Worm (Caenorhabditis elegans): Measurements from ENCODE around the gene col-19.

col-19 gene

ce11 chrX:399535-399934 lies 22.0 kb upstream of the col-19 start:
- no peak for TF ChIP-seq ztf-1 (GFP tag; conservative IDR thresholded peaks at IDR 0.05)
- no peak for TF ChIP-seq blmp-1 (tag; optimal IDR thresholded peaks at IDR 0.05; ENCODE audit: insufficient read depth)
- TF ChIP-seq ama-1 (optimal IDR thresholded peaks at IDR 0.05) = no peak
- no peak for TF ChIP-seq nhr-23 (tag; optimal IDR thresholded peaks at IDR 0.05)
- TF ChIP-seq mbf-1 (tag; optimal IDR thresholded peaks at IDR 0.05) = no peak
- no peak for TF ChIP-seq sma-9 (GFP tag; optimal IDR thresholded peaks at IDR 0.05)
- no peak for TF ChIP-seq sma-9 (tag; optimal IDR thresholded peaks at IDR 0.05)
- no peak for TF ChIP-seq nhr-10 (tag; optimal IDR thresholded peaks at IDR 0.05)
- no peak for TF ChIP-seq mab-5 (tag; optimal IDR thresholded peaks at IDR 0.05)
- no peak for TF ChIP-seq ZK546.5 (tag; optimal IDR thresholded peaks at IDR 0.05)
- TF ChIP-seq mdl-1 (tag; optimal IDR thresholded peaks at IDR 0.05) = no peak
- no peak for TF ChIP-seq C34F6.9 (tag; optimal IDR thresholded peaks at IDR 0.05)
- TF ChIP-seq lin-13 (GFP tag; optimal IDR thresholded peaks at IDR 0.05) = no peak
- no peak for TF ChIP-seq ztf-4 (tag; optimal IDR thresholded peaks at IDR 0.05)
- no peak for TF ChIP-seq nhr-21 (tag; optimal IDR thresholded peaks at IDR 0.05)

ce11 chrX:402951-403350 lies 18.6 kb upstream of the col-19 start:
- TF ChIP-seq nhr-25 (tag; optimal IDR thresholded peaks at IDR 0.05) (no peak), sma-9 (GFP tag; optimal IDR thresholded peaks at IDR 0.05) (no peak), sma-9 (tag; optimal IDR thresholded peaks at IDR 0.05) (no peak), R02D3.7 (tag; optimal IDR thresholded peaks at IDR 0.05) (no peak), ama-1 (optimal IDR thresholded peaks at IDR 0.05) (no peak), mbf-1 (tag; optimal IDR thresholded peaks at IDR 0.05) (no peak), C34F6.9 (tag; optimal IDR thresholded peaks at IDR 0.05) (no peak), ceh-16 (tag; optimal IDR thresholded peaks at IDR 0.05) (no peak), lsy-2 (tag; optimal IDR thresholded peaks at IDR 0.05) (no peak), peb-1 (tag; optimal IDR thresholded peaks at IDR 0.05) (no peak), nhr-11 (tag; optimal IDR thresholded peaks at IDR 0.05) (no peak), unc-39 (tag; optimal IDR thresholded peaks at IDR 0.05) (no peak), nhr-77 (tag; optimal IDR thresholded peaks at IDR 0.05) (no peak), mab-5 (tag; optimal IDR thresholded peaks at IDR 0.05) (no peak), lin-11 (tag; optimal IDR thresholded peaks at IDR 0.05) (no peak), sma-3 (GFP tag; optimal IDR thresholded peaks at IDR 0.05) (no peak), egl-27 (tag; optimal IDR thresholded peaks at IDR 0.05) (no peak), nhr-12 (tag; optimal IDR thresholded peaks at IDR 0.05) (no peak), Y55F3AM.14 (GFP tag; optimal IDR thresholded peaks at IDR 0.05) (no peak)

DNA sequence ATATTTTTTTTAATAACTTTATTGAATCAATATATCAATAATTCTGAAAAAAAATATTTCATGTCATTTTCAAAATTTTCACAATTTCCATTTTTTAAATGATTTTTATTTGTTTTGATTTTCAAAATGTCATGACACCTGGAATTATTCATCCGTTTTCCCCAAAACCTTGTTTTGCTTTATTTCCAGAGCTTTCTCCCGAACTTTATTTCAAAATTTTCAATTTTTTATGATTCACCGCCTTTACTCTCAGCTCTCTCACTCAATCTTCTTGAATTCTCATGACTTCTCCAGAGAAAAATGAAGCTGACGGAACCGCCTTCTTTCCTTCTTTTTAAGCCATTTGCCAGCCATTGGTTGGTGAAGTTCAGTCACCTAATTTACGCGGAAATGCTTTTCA lies 16.9 kb upstream of the col-19 start, which contains the start of gene R04A9.1:
Gene R04A9.1 (plus strand): TSS at position 301 of the 400 bp plus-strand sequence.
- TF ChIP-seq Y55F3AM.14 (GFP tag; optimal IDR thresholded peaks at IDR 0.05) = no peak
- TF ChIP-seq gmeb-1 (tag; optimal IDR thresholded peaks at IDR 0.05) = no peak
- TF ChIP-seq aly-2 (tag; optimal IDR thresholded peaks at IDR 0.05) = no peak
- TF ChIP-seq zag-1 (tag; optimal IDR thresholded peaks at IDR 0.05) = no peak
- TF ChIP-seq ZK546.5 (tag; optimal IDR thresholded peaks at IDR 0.05) = no peak

DNA sequence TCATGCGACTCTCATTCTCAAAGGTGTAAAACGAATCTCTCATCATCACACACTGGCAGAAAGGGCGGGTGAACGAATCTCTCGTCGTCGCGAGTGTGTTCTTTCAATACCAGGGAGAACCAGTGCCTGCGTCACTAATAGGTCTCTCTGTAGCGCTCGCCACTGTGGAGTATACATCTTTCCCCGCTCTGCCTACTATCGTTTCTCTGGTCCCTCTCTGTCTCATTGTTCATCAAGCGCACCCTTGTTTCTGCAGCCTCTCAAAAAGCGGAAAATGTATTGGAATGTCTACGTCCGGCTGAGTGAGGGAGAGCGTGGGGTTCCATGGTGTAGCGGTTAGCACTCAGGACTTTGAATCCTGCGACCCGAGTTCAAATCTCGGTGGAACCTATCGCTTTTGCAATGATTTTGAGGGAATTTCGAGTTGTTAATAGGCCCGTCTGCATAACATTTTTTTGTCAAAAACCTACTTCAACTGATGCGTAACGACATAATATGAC lies 11.4 kb upstream of the col-19 start:
- peak; percentile 35 for TF ChIP-seq nhr-11 (tag; optimal IDR thresholded peaks at IDR 0.05)
- peak; percentile 0 for TF ChIP-seq skn-1 (tag; optimal IDR thresholded peaks at IDR 0.05)
- TF ChIP-seq sma-9 (GFP tag; optimal IDR thresholded peaks at IDR 0.05) = peak; percentile 62
- TF ChIP-seq sma-9 (tag; optimal IDR thresholded peaks at IDR 0.05) = no peak
- TF ChIP-seq sma-3 (GFP tag; optimal IDR thresholded peaks at IDR 0.05) = peak; percentile 89
- peak; percentile 65 for TF ChIP-seq Y55F3AM.14 (GFP tag; optimal IDR thresholded peaks at IDR 0.05)
- TF ChIP-seq nhr-12 (tag; optimal IDR thresholded peaks at IDR 0.05) = no peak
- TF ChIP-seq dmd-4 (tag; optimal IDR thresholded peaks at IDR 0.05) = peak; percentile 12
- TF ChIP-seq lsy-2 (tag; optimal IDR thresholded peaks at IDR 0.05) = peak; percentile 81 to 88
- TF ChIP-seq blmp-1 (tag; optimal IDR thresholded peaks at IDR 0.05; ENCODE audit: insufficient read depth) = no peak
- peak; percentile 98 for TF ChIP-seq nhr-129 (tag; optimal IDR thresholded peaks at IDR 0.05)
- peak; percentile 18 for TF ChIP-seq unc-62 (GFP tag; optimal IDR thresholded peaks at IDR 0.05)
- TF ChIP-seq nhr-77 (tag; optimal IDR thresholded peaks at IDR 0.05) = peak; percentile 77
- TF ChIP-seq ZK546.5 (tag; optimal IDR thresholded peaks at IDR 0.05) = peak; percentile 51
- TF ChIP-seq ceh-16 (tag; optimal IDR thresholded peaks at IDR 0.05) = peak; percentile 56
- no peak for TF ChIP-seq aly-2 (tag; optimal IDR thresholded peaks at IDR 0.05)
- peak; percentile 89 for TF ChIP-seq egl-27 (tag; optimal IDR thresholded peaks at IDR 0.05)
- peak; percentile 7 for TF ChIP-seq snpc-4 (tag; optimal IDR thresholded peaks at IDR 0.05)
- no peak for TF ChIP-seq peb-1 (tag; optimal IDR thresholded peaks at IDR 0.05)
- TF ChIP-seq nhr-23 (tag; optimal IDR thresholded peaks at IDR 0.05) = no peak
- peak; percentile 33 to 66 for TF ChIP-seq mdl-1 (tag; optimal IDR thresholded peaks at IDR 0.05)
- TF ChIP-seq alr-1 (tag; optimal IDR thresholded peaks at IDR 0.05) = no peak
- TF ChIP-seq R02D3.7 (tag; optimal IDR thresholded peaks at IDR 0.05) = peak; percentile 26
- peak; percentile 94 for TF ChIP-seq F13H6.1 (tag; optimal IDR thresholded peaks at IDR 0.05)
- no peak for TF ChIP-seq elt-3 (tag; optimal IDR thresholded peaks at IDR 0.05)
- TF ChIP-seq crh-2 (tag; optimal IDR thresholded peaks at IDR 0.05) = peak; percentile 92
- TF ChIP-seq nhr-6 (tag; optimal IDR thresholded peaks at IDR 0.05) = peak; percentile 91
- TF ChIP-seq unc-55 (GFP tag; optimal IDR thresholded peaks at IDR 0.05) = peak; percentile 85
- TF ChIP-seq elt-1 (tag; optimal IDR thresholded peaks at IDR 0.05) = no peak
- TF ChIP-seq fos-1 (tag; optimal IDR thresholded peaks at IDR 0.05) = peak; percentile 78
- TF ChIP-seq zag-1 (tag; optimal IDR thresholded peaks at IDR 0.05) = peak; percentile 64
- TF ChIP-seq ztf-11 (tag; optimal IDR thresholded peaks at IDR 0.05) = peak; percentile 1
- peak; percentile 82 for TF ChIP-seq sem-4 (tag; optimal IDR thresholded peaks at IDR 0.05)
- TF ChIP-seq unc-39 (tag; optimal IDR thresholded peaks at IDR 0.05) = peak; percentile 23

Measured in whole organism, L2 larva.